Comparison of ENCODE assay signal across 5 worm cellular contexts in the genomic region with DNA sequence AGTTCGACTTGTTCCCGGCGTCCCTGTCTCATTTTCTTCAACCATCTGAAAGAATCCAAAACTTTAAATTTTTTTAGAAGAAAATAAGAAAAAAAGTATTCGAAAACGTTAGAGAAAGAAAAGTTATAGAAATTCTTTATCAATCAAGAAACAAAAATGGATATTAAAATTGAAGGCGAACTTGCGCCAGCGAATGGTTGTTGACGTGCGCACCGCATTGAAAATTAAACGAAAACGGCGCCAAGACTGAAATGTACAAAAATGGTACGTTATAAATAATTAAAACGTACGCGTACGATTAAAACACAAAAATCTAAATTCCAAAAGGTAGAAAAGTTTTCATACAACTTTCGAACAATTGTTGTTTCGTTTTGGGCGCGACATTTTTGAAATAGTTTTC.
A peak's percentile ranks its signal among the peaks of the same experiment; 100 is the strongest.
TF ChIP-seq lines count a peak whose summit lies in the region.

Gene K02C4.3 (minus strand): TSS at position 51 of the 400 bp plus-strand sequence.

TF ChIP-seq in whole organism, L1 larva, 84 proteins besides CTCF, POLR2A, EP300 and RAD21 (continued from another document and continues in another):
- TF ChIP-seq pqm-1 (tag; optimal IDR thresholded peaks at IDR 0.05; lab: Kevin White, UChicago), result no peak
- peak; percentile 55 for TF ChIP-seq C04F5.9 (tag; optimal IDR thresholded peaks at IDR 0.05; lab: Kevin White, UChicago)
- TF ChIP-seq nhr-47 (tag; optimal IDR thresholded peaks at IDR 0.05; lab: Kevin White, UChicago), result peak; percentile 81
- no peak for TF ChIP-seq ama-1 (optimal IDR thresholded peaks at IDR 0.05; lab: Kevin White, UChicago)
- TF ChIP-seq hlh-17 (GFP tag; optimal IDR thresholded peaks at IDR 0.05; lab: Kevin White, UChicago; ENCODE audit: borderline replicate concordance), result no peak
- peak; percentile 78 for TF ChIP-seq dsc-1 (tag; optimal IDR thresholded peaks at IDR 0.05; lab: Kevin White, UChicago)
- no peak for TF ChIP-seq vab-15 (tag; optimal IDR thresholded peaks at IDR 0.05; lab: Kevin White, UChicago)
- no peak for TF ChIP-seq ztf-4 (tag; optimal IDR thresholded peaks at IDR 0.05; lab: Kevin White, UChicago)
- no peak for TF ChIP-seq ces-1 (GFP tag; optimal IDR thresholded peaks at IDR 0.05; lab: Kevin White, UChicago)
- TF ChIP-seq lin-15B (tag; optimal IDR thresholded peaks at IDR 0.05; lab: Kevin White, UChicago), result peak; percentile 42
- TF ChIP-seq efl-3 (GFP tag; optimal IDR thresholded peaks at IDR 0.05; lab: Kevin White, UChicago), result no peak
- peak; percentile 28 for TF ChIP-seq zip-4 (GFP tag; optimal IDR thresholded peaks at IDR 0.05; lab: Kevin White, UChicago)
- TF ChIP-seq lin-14 (GFP tag; optimal IDR thresholded peaks at IDR 0.05; lab: Kevin White, UChicago), result peak; percentile 75
- TF ChIP-seq unc-98 (GFP tag; IDR thresholded peaks at IDR 0.05; lab: Robert Waterston, UW), result no peak
- TF ChIP-seq nhr-77 (tag; optimal IDR thresholded peaks at IDR 0.05; lab: Kevin White, UChicago), result peak; percentile 33
- TF ChIP-seq mef-2 (tag; optimal IDR thresholded peaks at IDR 0.05; lab: Kevin White, UChicago), result no peak
- peak; percentile 74 for TF ChIP-seq xbp-1 (tag; optimal IDR thresholded peaks at IDR 0.05; lab: Kevin White, UChicago)
- TF ChIP-seq ztf-11 (tag; optimal IDR thresholded peaks at IDR 0.05; lab: Kevin White, UChicago), result peak in 1 of 2 experiments; percentile 63
- TF ChIP-seq rnt-1 (tag; optimal IDR thresholded peaks at IDR 0.05; lab: Kevin White, UChicago), result peak; percentile 72
- no peak for TF ChIP-seq pax-3 (tag; optimal IDR thresholded peaks at IDR 0.05; lab: Kevin White, UChicago)
- no peak for TF ChIP-seq egl-27 (tag; optimal IDR thresholded peaks at IDR 0.05; lab: Kevin White, UChicago)
- no peak for TF ChIP-seq hpl-2 (GFP tag; optimal IDR thresholded peaks at IDR 0.05; lab: Kevin White, UChicago)
- TF ChIP-seq hlh-4 (tag; optimal IDR thresholded peaks at IDR 0.05; lab: Kevin White, UChicago), result no peak
- no peak for TF ChIP-seq nhr-76 (tag; optimal IDR thresholded peaks at IDR 0.05; lab: Kevin White, UChicago)
- TF ChIP-seq unc-130 (tag; optimal IDR thresholded peaks at IDR 0.05; lab: Kevin White, UChicago), result peak; percentile 64
- TF ChIP-seq elt-3 (tag; optimal IDR thresholded peaks at IDR 0.05; lab: Kevin White, UChicago), result peak in 2 of 6 experiments; percentile 45 to 53

TF ChIP-seq in whole organism, L2 larva, 48 proteins besides CTCF, POLR2A, EP300 and RAD21 (continued from another document):
- TF ChIP-seq sem-4 (tag; optimal IDR thresholded peaks at IDR 0.05; lab: Kevin White, UChicago) (peak; percentile 24), mab-5 (tag; optimal IDR thresholded peaks at IDR 0.05; lab: Kevin White, UChicago) (peak; percentile 40), sma-9 (GFP tag; optimal IDR thresholded peaks at IDR 0.05; lab: Kevin White, UChicago) (peak; percentile 80), sma-9 (tag; optimal IDR thresholded peaks at IDR 0.05; lab: Kevin White, UChicago) (no peak), ceh-82 (tag; optimal IDR thresholded peaks at IDR 0.05; lab: Kevin White, UChicago) (no peak), nhr-10 (tag; optimal IDR thresholded peaks at IDR 0.05; lab: Kevin White, UChicago) (no peak), egl-27 (tag; optimal IDR thresholded peaks at IDR 0.05; lab: Kevin White, UChicago) (no peak), ztf-4 (tag; optimal IDR thresholded peaks at IDR 0.05; lab: Kevin White, UChicago) (peak; percentile 51), nhr-25 (tag; optimal IDR thresholded peaks at IDR 0.05; lab: Kevin White, UChicago) (peak; percentile 66), unc-55 (GFP tag; optimal IDR thresholded peaks at IDR 0.05; lab: Kevin White, UChicago) (peak; percentile 69), crh-2 (tag; optimal IDR thresholded peaks at IDR 0.05; lab: Kevin White, UChicago) (peak; percentile 83), nhr-11 (tag; optimal IDR thresholded peaks at IDR 0.05; lab: Kevin White, UChicago) (no peak), R02D3.7 (tag; optimal IDR thresholded peaks at IDR 0.05; lab: Kevin White, UChicago) (no peak), skn-1 (tag; optimal IDR thresholded peaks at IDR 0.05; lab: Kevin White, UChicago) (no peak), ama-1 (optimal IDR thresholded peaks at IDR 0.05; lab: Kevin White, UChicago) (no peak), Y55F3AM.14 (GFP tag; optimal IDR thresholded peaks at IDR 0.05; lab: Kevin White, UChicago) (no peak), nhr-129 (tag; optimal IDR thresholded peaks at IDR 0.05; lab: Kevin White, UChicago) (peak; percentile 64), nhr-12 (tag; optimal IDR thresholded peaks at IDR 0.05; lab: Kevin White, UChicago) (no peak), lsy-2 (tag; optimal IDR thresholded peaks at IDR 0.05; lab: Kevin White, UChicago) (peak; percentile 61 to 87), lin-13 (GFP tag; optimal IDR thresholded peaks at IDR 0.05; lab: Kevin White, UChicago) (peak; percentile 65), ceh-16 (tag; optimal IDR thresholded peaks at IDR 0.05; lab: Kevin White, UChicago) (no peak), dmd-4 (tag; optimal IDR thresholded peaks at IDR 0.05; lab: Kevin White, UChicago) (no peak), snpc-4 (tag; optimal IDR thresholded peaks at IDR 0.05; lab: Kevin White, UChicago) (peak; percentile 87), fos-1 (tag; optimal IDR thresholded peaks at IDR 0.05; lab: Kevin White, UChicago) (peak; percentile 53), nhr-23 (tag; optimal IDR thresholded peaks at IDR 0.05; lab: Kevin White, UChicago) (no peak), lin-11 (tag; optimal IDR thresholded peaks at IDR 0.05; lab: Kevin White, UChicago) (peak; percentile 52)

TF ChIP-seq in whole organism, L3 larva, 47 proteins besides CTCF, POLR2A, EP300 and RAD21 (continued from another document):
- TF ChIP-seq R02D3.7 (tag; optimal IDR thresholded peaks at IDR 0.05; lab: Kevin White, UChicago), result peak; percentile 37
- TF ChIP-seq lin-15B (tag; optimal IDR thresholded peaks at IDR 0.05; lab: Kevin White, UChicago), result peak; percentile 79
- TF ChIP-seq ztf-4 (tag; optimal IDR thresholded peaks at IDR 0.05; lab: Kevin White, UChicago), result no peak
- peak; percentile 36 for TF ChIP-seq pqm-1 (tag; optimal IDR thresholded peaks at IDR 0.05; lab: Kevin White, UChicago)
- TF ChIP-seq pha-4 (tag; optimal IDR thresholded peaks at IDR 0.05; lab: Kevin White, UChicago), result peak; percentile 86
- TF ChIP-seq nhr-23 (tag; optimal IDR thresholded peaks at IDR 0.05; lab: Kevin White, UChicago), result peak; percentile 80
- peak; percentile 43 for TF ChIP-seq elt-2 (tag; optimal IDR thresholded peaks at IDR 0.05; lab: Kevin White, UChicago)
- no peak for TF ChIP-seq nhr-11 (tag; optimal IDR thresholded peaks at IDR 0.05; lab: Kevin White, UChicago)
- TF ChIP-seq jun-1 (tag; optimal IDR thresholded peaks at IDR 0.05; lab: Kevin White, UChicago), result peak; percentile 23

TF ChIP-seq in whole organism, L4 larva, 104 proteins besides CTCF, POLR2A, EP300 and RAD21 (continued from another document):
- no peak for TF ChIP-seq ceh-62 (tag; optimal IDR thresholded peaks at IDR 0.05; lab: Kevin White, UChicago)
- TF ChIP-seq snpc-1.2 (GFP tag; IDR thresholded peaks at IDR 0.05; lab: Robert Waterston, UW), result no peak
- no peak for TF ChIP-seq mdt-29 (GFP tag; IDR thresholded peaks at IDR 0.05; lab: Robert Waterston, UW)
- TF ChIP-seq mes-2 (tag; optimal IDR thresholded peaks at IDR 0.05; lab: Kevin White, UChicago; ENCODE audit: poor library complexity, severe bottlenecking), result peak; percentile 81
- TF ChIP-seq saeg-2 (GFP tag; IDR thresholded peaks at IDR 0.05; lab: Robert Waterston, UW), result no peak
- no peak for TF ChIP-seq lir-3 (tag; optimal IDR thresholded peaks at IDR 0.05; lab: Kevin White, UChicago)
- TF ChIP-seq dve-1 (tag; optimal IDR thresholded peaks at IDR 0.05; lab: Kevin White, UChicago; ENCODE audit: insufficient read depth), result peak; percentile 72
- no peak for TF ChIP-seq nhr-237 (tag; optimal IDR thresholded peaks at IDR 0.05; lab: Kevin White, UChicago)
- peak; percentile 75 for TF ChIP-seq lin-38 (GFP tag; IDR thresholded peaks at IDR 0.05; lab: Robert Waterston, UW)
- no peak for TF ChIP-seq spr-3 (GFP tag; optimal IDR thresholded peaks at IDR 0.05; lab: Kevin White, UChicago)
- peak; percentile 46 for TF ChIP-seq hlh-11 (tag; optimal IDR thresholded peaks at IDR 0.05; lab: Kevin White, UChicago)
- no peak for TF ChIP-seq Y75B8A.6 (GFP tag; IDR thresholded peaks at IDR 0.05; lab: Robert Waterston, UW)
- no peak for TF ChIP-seq lin-1 (GFP tag; IDR thresholded peaks at IDR 0.05; lab: Robert Waterston, UW)
- no peak for TF ChIP-seq lim-7 (GFP tag; IDR thresholded peaks at IDR 0.05; lab: Robert Waterston, UW)
- TF ChIP-seq nhr-11 (tag; optimal IDR thresholded peaks at IDR 0.05; lab: Kevin White, UChicago), result peak; percentile 0
- TF ChIP-seq mep-1 (tag; optimal IDR thresholded peaks at IDR 0.05; lab: Kevin White, UChicago), result peak; percentile 70
- peak; percentile 40 for TF ChIP-seq rbr-2 (tag; optimal IDR thresholded peaks at IDR 0.05; lab: Kevin White, UChicago)
- TF ChIP-seq dpl-1 (GFP tag; optimal IDR thresholded peaks at IDR 0.05; lab: Kevin White, UChicago), result peak; percentile 93
- TF ChIP-seq nhr-6 (tag; optimal IDR thresholded peaks at IDR 0.05; lab: Kevin White, UChicago), result peak; percentile 51
- no peak for TF ChIP-seq pha-4 (GFP tag; IDR thresholded peaks at IDR 0.05; lab: Robert Waterston, UW)
- TF ChIP-seq pha-4 (tag; optimal IDR thresholded peaks at IDR 0.05; lab: Kevin White, UChicago), result peak; percentile 14
- TF ChIP-seq aly-2 (tag; optimal IDR thresholded peaks at IDR 0.05; lab: Kevin White, UChicago), result no peak
- peak; percentile 27 for TF ChIP-seq nhr-28 (tag; optimal IDR thresholded peaks at IDR 0.05; lab: Kevin White, UChicago)
- no peak for TF ChIP-seq hif-1 (tag; optimal IDR thresholded peaks at IDR 0.05; lab: Kevin White, UChicago)
- no peak for TF ChIP-seq dmd-8 (GFP tag; IDR thresholded peaks at IDR 0.05; lab: Robert Waterston, UW)
- no peak for TF ChIP-seq fos-1 (tag; optimal IDR thresholded peaks at IDR 0.05; lab: Kevin White, UChicago)
- 0 out of 2 replicates have a peak, but pooled peaks have one; percentile 13 for TF ChIP-seq hmg-1.1 (GFP tag; IDR thresholded peaks at IDR 0.05; lab: Robert Waterston, UW)
- TF ChIP-seq Y5F2A.4 (GFP tag; optimal IDR thresholded peaks at IDR 0.05; lab: Kevin White, UChicago), result no peak
- TF ChIP-seq ZK546.5 (tag; optimal IDR thresholded peaks at IDR 0.05; lab: Kevin White, UChicago), result no peak
- peak; percentile 42 for TF ChIP-seq hlh-30 (tag; optimal IDR thresholded peaks at IDR 0.05; lab: Kevin White, UChicago; ENCODE audit: insufficient read depth)
- peak; percentile 42; the same call in 1 of the 2 replicates for TF ChIP-seq dmd-6 (GFP tag; IDR thresholded peaks at IDR 0.05; lab: Robert Waterston, UW)
- TF ChIP-seq T20F7.1 (GFP tag; optimal IDR thresholded peaks at IDR 0.05; lab: Kevin White, UChicago), result peak; percentile 77
- peak; percentile 42 for TF ChIP-seq spr-1 (tag; optimal IDR thresholded peaks at IDR 0.05; lab: Kevin White, UChicago)
- TF ChIP-seq zip-11 (GFP tag; IDR thresholded peaks at IDR 0.05; lab: Robert Waterston, UW), result no peak
- no peak for TF ChIP-seq R02D3.7 (tag; optimal IDR thresholded peaks at IDR 0.05; lab: Kevin White, UChicago)

TF ChIP-seq in whole organism, young adult, 124 proteins besides CTCF, POLR2A, EP300 and RAD21 (continued from another document and continues in another):
- TF ChIP-seq him-1 (tag; optimal IDR thresholded peaks at IDR 0.05; lab: Kevin White, UChicago) (peak; percentile 44), lin-54 (GFP tag; optimal IDR thresholded peaks at IDR 0.05; lab: Kevin White, UChicago) (peak; percentile 69), lsy-27 (tag; optimal IDR thresholded peaks at IDR 0.05; lab: Kevin White, UChicago; ENCODE audit: borderline replicate concordance, insufficient read depth) (no peak), lin-35 (GFP tag; optimal IDR thresholded peaks at IDR 0.05; lab: Kevin White, UChicago) (peak in 1 of 3 experiments; percentile 80), ztf-18 (tag; optimal IDR thresholded peaks at IDR 0.05; lab: Kevin White, UChicago) (peak; percentile 93), tbx-9 (tag; optimal IDR thresholded peaks at IDR 0.05; lab: Kevin White, UChicago; ENCODE audit: borderline replicate concordance) (no peak), K12H6.12 (tag; optimal IDR thresholded peaks at IDR 0.05; lab: Kevin White, UChicago) (no peak), pha-4 (tag; optimal IDR thresholded peaks at IDR 0.05; lab: Kevin White, UChicago) (no peak), snpc-1.1 (tag; optimal IDR thresholded peaks at IDR 0.05; lab: Kevin White, UChicago; ENCODE audit: insufficient read depth) (peak; percentile 34), nfya-1 (tag; optimal IDR thresholded peaks at IDR 0.05; lab: Kevin White, UChicago; ENCODE audit: borderline replicate concordance, insufficient read depth) (no peak), sdz-38 (tag; optimal IDR thresholded peaks at IDR 0.05; lab: Kevin White, UChicago) (no peak), nhr-179 (tag; optimal IDR thresholded peaks at IDR 0.05; lab: Kevin White, UChicago) (no peak), F33H1.4 (GFP tag; IDR thresholded peaks at IDR 0.05; lab: Robert Waterston, UW) (peak; percentile 37; the same call in 1 of the 2 replicates), ets-4 (GFP tag; optimal IDR thresholded peaks at IDR 0.05; lab: Kevin White, UChicago) (no peak), let-526 (GFP tag; IDR thresholded peaks at IDR 0.05; lab: Robert Waterston, UW) (no peak), madf-6 (GFP tag; IDR thresholded peaks at IDR 0.05; lab: Robert Waterston, UW) (peak; percentile 65), K11D2.4 (GFP tag; IDR thresholded peaks at IDR 0.05; lab: Robert Waterston, UW) (no peak), somi-1 (GFP tag; optimal IDR thresholded peaks at IDR 0.05; lab: Kevin White, UChicago) (no peak), dpl-1 (GFP tag; optimal IDR thresholded peaks at IDR 0.05; lab: Kevin White, UChicago) (peak; percentile 68), mcd-1 (GFP tag; IDR thresholded peaks at IDR 0.05; lab: Robert Waterston, UW) (peak; percentile 75), nhr-120 (GFP tag; IDR thresholded peaks at IDR 0.05; lab: Robert Waterston, UW) (no peak), T07F8.4 (tag; optimal IDR thresholded peaks at IDR 0.05; lab: Kevin White, UChicago) (no peak), hmg-1.2 (GFP tag; IDR thresholded peaks at IDR 0.05; lab: Robert Waterston, UW) (0 out of 2 replicates have a peak, but pooled peaks have one; percentile 13), D2030.7 (GFP tag; IDR thresholded peaks at IDR 0.05; lab: Robert Waterston, UW) (no peak), attf-5 (GFP tag; optimal IDR thresholded peaks at IDR 0.05; lab: Kevin White, UChicago) (peak; percentile 27), rpc-1 (optimal IDR thresholded peaks at IDR 0.05; lab: Kevin White, UChicago) (no peak), rpc-1 (tag; optimal IDR thresholded peaks at IDR 0.05; lab: Kevin White, UChicago) (no peak), Y53F4B.3 (GFP tag; IDR thresholded peaks at IDR 0.05; lab: Robert Waterston, UW) (no peak), B0035.1 (tag; optimal IDR thresholded peaks at IDR 0.05; lab: Kevin White, UChicago) (no peak), egl-44 (GFP tag; IDR thresholded peaks at IDR 0.05; lab: Robert Waterston, UW) (no peak), mes-4 (tag; optimal IDR thresholded peaks at IDR 0.05; lab: Kevin White, UChicago) (no peak), pbrm-1 (GFP tag; IDR thresholded peaks at IDR 0.05; lab: Robert Waterston, UW) (no peak), snpc-1.3 (tag; optimal IDR thresholded peaks at IDR 0.05; lab: Kevin White, UChicago; ENCODE audit: insufficient read depth) (peak; percentile 7), attf-3 (GFP tag; conservative IDR thresholded peaks at IDR 0.05; lab: Robert Waterston, UW) (no peak), ztf-25 (GFP tag; IDR thresholded peaks at IDR 0.05; lab: Robert Waterston, UW) (no peak), Y56A3A.18 (GFP tag; IDR thresholded peaks at IDR 0.05; lab: Robert Waterston, UW) (no peak), ztf-3 (GFP tag; optimal IDR thresholded peaks at IDR 0.05; lab: Kevin White, UChicago) (no peak), F39B2.1 (GFP tag; IDR thresholded peaks at IDR 0.05; lab: Robert Waterston, UW) (0 out of 2 replicates have a peak, but pooled peaks have one; percentile 25), Y79H2A.3 (GFP tag; conservative IDR thresholded peaks at IDR 0.05; lab: Robert Waterston, UW) (no peak), nhr-27 (tag; optimal IDR thresholded peaks at IDR 0.05; lab: Kevin White, UChicago) (no peak), F49E8.2 (tag; optimal IDR thresholded peaks at IDR 0.05; lab: Kevin White, UChicago; ENCODE audit: insufficient read depth) (no peak), lag-1 (GFP tag; IDR thresholded peaks at IDR 0.05; lab: Robert Waterston, UW) (no peak), F22D6.2 (tag; optimal IDR thresholded peaks at IDR 0.05; lab: Kevin White, UChicago) (no peak), F57C9.4 (tag; optimal IDR thresholded peaks at IDR 0.05; lab: Kevin White, UChicago) (no peak), sea-2 (GFP tag; IDR thresholded peaks at IDR 0.05; lab: Robert Waterston, UW) (no peak)
